Fruit fly (Drosophila melanogaster) whole organism, wandering third instar larva: ENCODE data around the gene amos.

Experiments
- Abd-B ChIP-seq: fragments of >200 bp; optimal IDR thresholded peaks from 2 replicates; lab custom pipeline; 2017; ENCODE audit warnings: missing biosample characterization, missing genetic modification characterization
- CG32264 ChIP-seq: fragments of 200-800 bp; sonication (Bioruptor generic); optimal IDR thresholded peaks from 2 replicates; lab custom pipeline; 2016; ENCODE audit warnings: missing biosample characterization, missing genetic modification characterization
- CG9705 ChIP-seq: fragments of 200-800 bp; sonication (Bioruptor generic); optimal IDR thresholded peaks from 2 replicates; lab custom pipeline; 2018; ENCODE audit warnings: missing biosample characterization, mild to moderate bottlenecking, missing genetic modification characterization
- CrebA ChIP-seq: fragments of 200-800 bp; sonication (Bioruptor generic); optimal IDR thresholded peaks from 2 replicates; lab custom pipeline; 2016; ENCODE audit warnings: missing biosample characterization, mild to moderate bottlenecking, missing genetic modification characterization, borderline replicate concordance
- Dfd ChIP-seq: fragments of >200 bp; optimal IDR thresholded peaks from 2 replicates; lab custom pipeline; 2017; ENCODE audit warnings: missing biosample characterization, missing genetic modification characterization
- Dif ChIP-seq: fragments of 200-275, 200-300 bp; sonication (Bioruptor generic); optimal IDR thresholded peaks from 2 replicates; lab custom pipeline; 2018; ENCODE audit warnings: missing biosample characterization, missing genetic modification characterization; ENCODE audit not compliant: partially characterized antibody
- HLH106 ChIP-seq: fragments of 200-800 bp; optimal IDR thresholded peaks from 3 replicates; lab custom pipeline; 2019; ENCODE audit warnings: missing biosample characterization, mild to moderate bottlenecking, missing genetic modification characterization, moderate library complexity
- Hnf4 ChIP-seq: fragments of 200-800 bp; sonication (Bioruptor generic); optimal IDR thresholded peaks from 2 replicates; lab custom pipeline; 2016; ENCODE audit warnings: missing biosample characterization, mild to moderate bottlenecking, missing genetic modification characterization
- Hr78 ChIP-seq: fragments of >200 bp; optimal IDR thresholded peaks from 2 replicates; lab custom pipeline; 2017; ENCODE audit warnings: missing biosample characterization, missing genetic modification characterization
- Hr83 ChIP-seq: fragments of 200-300 bp; sonication (Bioruptor generic); optimal IDR thresholded peaks from 2 replicates; lab custom pipeline; 2016; ENCODE audit warnings: missing biosample characterization, mild to moderate bottlenecking, missing genetic modification characterization, moderate library complexity; ENCODE audit not compliant: poor library complexity, severe bottlenecking
- Jra ChIP-seq: sonication (Bioruptor generic); optimal IDR thresholded peaks from 2 replicates; lab custom pipeline; 2016; ENCODE audit warnings: missing biosample characterization, missing genetic modification characterization
- Mio ChIP-seq: sonication (Bioruptor generic); optimal IDR thresholded peaks from 2 replicates; lab custom pipeline; 2016; ENCODE audit warnings: missing biosample characterization, missing genetic modification characterization
- Myc ChIP-seq: fragments of >200 bp; optimal IDR thresholded peaks from 2 replicates; lab custom pipeline; 2017
- N ChIP-seq: fragments of >200 bp; optimal IDR thresholded peaks from 2 replicates; lab custom pipeline; 2018; ENCODE audit warnings: missing biosample characterization, missing external identifiers, missing genetic modification characterization
- OdsH ChIP-seq: fragments of 200-800 bp; sonication (Bioruptor generic); optimal IDR thresholded peaks from 2 replicates; lab custom pipeline; 2016; ENCODE audit warnings: missing biosample characterization, mild to moderate bottlenecking, missing genetic modification characterization
- Rel ChIP-seq, 2 experiments: fragments of 200-800 bp; sonication (Bioruptor generic) in 1 of 2; optimal IDR thresholded peaks; 2 replicates in 1 of 2; 3 replicates in 1 of 2; lab custom pipeline; 2016 to 2019; ENCODE audit warnings: mild to moderate bottlenecking in 2 of 2, missing biosample characterization in 2 of 2, missing genetic modification characterization in 2 of 2, moderate library complexity in 1 of 2
- Sp1 ChIP-seq: fragments of 200-800 bp; sonication (Bioruptor generic); optimal IDR thresholded peaks from 3 replicates; lab custom pipeline; 2019; ENCODE audit warnings: missing biosample characterization, mild to moderate bottlenecking, missing genetic modification characterization, moderate library complexity
- Vsx2 ChIP-seq: fragments of 200-300, 225-300 bp; sonication (Bioruptor generic); optimal IDR thresholded peaks from 2 replicates; lab custom pipeline; 2018; ENCODE audit warnings: missing biosample characterization, missing genetic modification characterization; ENCODE audit not compliant: partially characterized antibody
- br ChIP-seq: fragments of 200-800 bp; sonication (Bioruptor generic); optimal IDR thresholded peaks from 2 replicates; lab custom pipeline; 2016; ENCODE audit warnings: missing biosample characterization, missing genetic modification characterization
- brk ChIP-seq: fragments of 200-800 bp; sonication (Bioruptor generic); optimal IDR thresholded peaks from 2 replicates; lab custom pipeline; 2016; ENCODE audit warnings: missing biosample characterization, mild to moderate bottlenecking, missing genetic modification characterization
- dl ChIP-seq, 2 experiments: fragments of 175-275, 200-275 bp in 1 of 2; fragments of 200-275 bp in 1 of 2; sonication (Bioruptor generic); optimal IDR thresholded peaks; lab custom pipeline; 2018; ENCODE audit warnings: mild to moderate bottlenecking in 2 of 2, missing biosample characterization in 2 of 2, missing genetic modification characterization in 2 of 2, moderate library complexity in 2 of 2; ENCODE audit not compliant: partially characterized antibody in 2 of 2, insufficient read depth in 1 of 2
- dmrt93B ChIP-seq: fragments of 200-800 bp; sonication (Bioruptor generic); optimal IDR thresholded peaks from 2 replicates; lab custom pipeline; 2018; ENCODE audit warnings: missing biosample characterization, mild to moderate bottlenecking, missing genetic modification characterization
- ey ChIP-seq: fragments of 200-800 bp; sonication (Bioruptor generic); optimal IDR thresholded peaks from 2 replicates; lab custom pipeline; 2016; ENCODE audit warnings: missing biosample characterization, missing genetic modification characterization
- foxo ChIP-seq, 2 experiments: fragments of 200-800 bp; sonication (Bioruptor generic); optimal IDR thresholded peaks; 2 replicates in 1 of 2; 3 replicates in 1 of 2; lab custom pipeline; 2016 to 2017; ENCODE audit warnings: missing biosample characterization in 2 of 2, missing genetic modification characterization in 2 of 2
- fru ChIP-seq: fragments of 200-800 bp; sonication (Bioruptor generic); optimal IDR thresholded peaks from 3 replicates; lab custom pipeline; 2016; ENCODE audit warnings: missing biosample characterization, mild to moderate bottlenecking, missing genetic modification characterization
- h ChIP-seq: fragments of 200-800 bp; sonication (Bioruptor generic); optimal IDR thresholded peaks from 3 replicates; lab custom pipeline; 2016; ENCODE audit warnings: missing biosample characterization, mild to moderate bottlenecking, missing genetic modification characterization
- jim ChIP-seq: fragments of 175-275, 200-325 bp; sonication (Bioruptor generic); optimal IDR thresholded peaks from 2 replicates; lab custom pipeline; 2016; ENCODE audit warnings: missing biosample characterization, mild to moderate bottlenecking, missing genetic modification characterization
- pan ChIP-seq: fragments of >200 bp; optimal IDR thresholded peaks from 2 replicates; lab custom pipeline; 2017
- psq ChIP-seq: fragments of 200-800 bp; sonication (Bioruptor generic); optimal IDR thresholded peaks from 3 replicates; lab custom pipeline; 2017; ENCODE audit warnings: missing biosample characterization, mild to moderate bottlenecking, missing genetic modification characterization, moderate library complexity
- rgr ChIP-seq: fragments of 200-800 bp; sonication (Bioruptor generic); optimal IDR thresholded peaks from 3 replicates; lab custom pipeline; 2016; ENCODE audit warnings: missing biosample characterization, mild to moderate bottlenecking, missing genetic modification characterization
- sage ChIP-seq: fragments of 200-800 bp; sonication (Bioruptor generic); optimal IDR thresholded peaks from 2 replicates; lab custom pipeline; 2016; ENCODE audit warnings: missing biosample characterization, mild to moderate bottlenecking, missing genetic modification characterization
- sv ChIP-seq: fragments of 200-800 bp; sonication (Bioruptor generic); optimal IDR thresholded peaks from 3 replicates; lab custom pipeline; 2016; ENCODE audit warnings: missing biosample characterization, missing genetic modification characterization
- tai ChIP-seq: sonication (Bioruptor generic); optimal IDR thresholded peaks from 2 replicates; lab custom pipeline; 2016; ENCODE audit warnings: missing biosample characterization, missing genetic modification characterization
- usp ChIP-seq: fragments of >200 bp; optimal IDR thresholded peaks from 2 replicates; lab custom pipeline; 2017; ENCODE audit warnings: missing biosample characterization, missing genetic modification characterization
- woc ChIP-seq: sonication (Bioruptor generic); optimal IDR thresholded peaks from 2 replicates; lab custom pipeline; 2016; ENCODE audit warnings: missing biosample characterization, mild to moderate bottlenecking, missing genetic modification characterization

amos gene

DNA sequence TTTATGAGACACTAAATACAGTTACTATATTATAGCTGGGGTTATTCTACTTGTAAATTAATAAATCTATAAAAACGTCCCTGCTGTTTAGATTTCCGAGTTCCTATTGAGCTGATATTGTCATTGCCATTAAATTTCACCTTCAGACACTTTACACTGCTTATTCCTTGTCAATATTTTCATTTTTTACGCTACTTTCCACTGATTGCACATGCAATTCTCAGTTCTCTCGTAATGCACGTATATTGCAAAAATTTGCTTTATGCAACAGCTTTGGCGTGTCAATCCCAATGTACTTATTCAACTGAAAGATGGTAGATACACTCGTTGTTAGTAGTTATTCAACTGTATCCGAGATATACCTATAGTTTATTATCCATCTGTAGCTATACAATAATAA is 35.7 kb upstream of the amos start:
- no peak for TF ChIP-seq sage (GFP tag; lab: Kevin White, UChicago)
- no peak for TF ChIP-seq ey
- no peak for TF ChIP-seq Vsx2 (GFP tag; lab: Kevin White, UChicago)
- no peak for TF ChIP-seq jim

DNA sequence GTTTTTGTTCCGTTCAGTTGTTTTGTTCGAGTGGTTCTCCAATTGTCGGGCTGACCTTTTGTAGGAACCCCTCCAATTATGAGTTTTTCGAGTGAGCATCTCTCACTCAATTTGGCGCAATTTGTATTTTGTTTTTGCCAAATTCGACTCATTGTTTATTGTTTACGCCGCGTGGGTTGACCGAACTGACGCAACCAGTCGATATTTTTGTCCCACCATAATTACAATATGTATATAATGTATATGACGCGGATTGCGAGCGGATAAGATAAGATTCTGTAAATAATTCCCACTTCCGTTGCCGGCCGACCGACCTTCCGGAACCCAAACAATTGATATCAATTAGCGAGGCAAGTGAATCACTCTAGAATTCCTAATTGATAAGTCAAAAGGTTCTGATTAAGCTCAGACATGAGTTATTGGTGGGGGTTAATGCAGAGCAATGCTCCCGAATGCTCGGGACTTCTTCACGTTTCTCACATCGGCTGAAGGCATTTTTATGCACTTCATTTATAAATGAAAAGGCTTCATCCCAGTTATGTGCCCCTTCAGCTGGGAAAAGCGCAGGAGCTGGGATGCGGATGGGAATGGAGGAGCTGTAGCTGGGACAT is 34.0 kb upstream of the amos start:
- no peak for TF ChIP-seq pan
- no peak for TF ChIP-seq HLH106 (tag; lab: Kevin White, UChicago)
- TF ChIP-seq CrebA (GFP tag; lab: Kevin White, UChicago) = no peak
- no peak for TF ChIP-seq Hr83 (GFP tag; lab: Kevin White, UChicago)
- TF ChIP-seq Abd-B = no peak
- TF ChIP-seq usp (GFP tag; lab: Kevin White, UChicago) = no peak
- TF ChIP-seq Rel (GFP tag; optimal IDR thresholded peaks at IDR 0.05; lab: Kevin White, UChicago) = no peak
- peak; percentile 36 for TF ChIP-seq Rel (tag; optimal IDR thresholded peaks at IDR 0.05; lab: Kevin White, UChicago)
- TF ChIP-seq brk = no peak

DNA sequence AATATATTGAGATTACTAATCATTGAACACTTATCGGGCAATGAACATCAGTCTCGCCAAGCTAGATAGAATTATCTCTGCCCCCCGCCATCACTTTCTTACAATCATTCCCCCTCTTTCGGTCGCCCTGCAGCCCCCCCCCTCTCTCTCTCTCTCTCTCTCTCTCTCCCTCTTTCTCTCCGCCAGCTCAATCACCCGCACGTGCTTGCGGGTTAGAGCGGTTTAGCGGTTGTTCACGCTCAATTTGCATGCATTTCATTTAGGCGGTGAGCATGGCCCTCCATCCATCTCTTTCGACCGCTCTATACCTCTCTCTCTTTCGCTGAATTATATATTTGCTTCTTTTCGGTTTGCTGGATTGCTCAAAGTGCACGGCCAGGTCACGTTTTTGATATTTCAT is 32.4 kb upstream of the amos start:
- TF ChIP-seq Rel (GFP tag; optimal IDR thresholded peaks at IDR 0.05; lab: Kevin White, UChicago) (no peak), Rel (tag; optimal IDR thresholded peaks at IDR 0.05; lab: Kevin White, UChicago) (peak; percentile 36), CrebA (GFP tag; lab: Kevin White, UChicago) (no peak)

DNA sequence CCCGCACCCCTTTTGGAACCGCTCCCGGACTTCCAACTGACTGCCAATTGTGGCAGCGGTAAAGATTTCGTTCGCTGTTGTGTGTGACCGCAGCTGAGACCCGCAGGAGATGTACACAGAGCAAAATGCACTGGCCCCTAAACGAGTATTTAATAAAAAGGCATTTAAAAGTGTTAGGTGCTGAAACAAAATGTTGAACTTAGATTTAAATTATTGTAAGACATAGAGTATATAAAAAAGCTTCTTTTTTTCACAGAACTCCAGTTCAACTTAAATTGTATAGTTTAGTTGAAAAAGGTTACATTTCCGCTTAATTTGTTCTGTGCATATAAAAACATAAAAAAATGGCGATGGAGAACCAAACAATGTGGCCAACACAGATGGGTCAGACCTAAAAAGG is 31.4 kb upstream of the amos start:
- no peak for TF ChIP-seq CG9705 (GFP tag; lab: Kevin White, UChicago)
- no peak for TF ChIP-seq Jra
- TF ChIP-seq Mio (GFP tag; lab: Kevin White, UChicago) = no peak
- no peak for TF ChIP-seq jim
- peak; percentile 64 for TF ChIP-seq h (GFP tag; lab: Kevin White, UChicago)
- no peak for TF ChIP-seq usp (GFP tag; lab: Kevin White, UChicago)
- peak; percentile 70 for TF ChIP-seq ey
- no peak for TF ChIP-seq Dif (GFP tag; lab: Kevin White, UChicago)
- no peak for TF ChIP-seq N (GFP tag; lab: Kevin White, UChicago)
- no peak for TF ChIP-seq Hr78 (GFP tag; lab: Kevin White, UChicago)
- peak; percentile 54 for TF ChIP-seq HLH106 (tag; lab: Kevin White, UChicago)
- TF ChIP-seq OdsH (GFP tag; lab: Kevin White, UChicago) = peak; percentile 56
- peak; percentile 64 for TF ChIP-seq Sp1 (GFP tag; lab: Kevin White, UChicago)
- peak; percentile 41 for TF ChIP-seq Hnf4 (GFP tag; lab: Kevin White, UChicago)
- peak; percentile 81 for TF ChIP-seq fru
- TF ChIP-seq rgr = peak; percentile 58
- TF ChIP-seq Dfd (GFP tag; lab: Kevin White, UChicago) = no peak
- peak; percentile 59 for TF ChIP-seq psq
- peak in 1 of 2 experiments; percentile 78 for TF ChIP-seq foxo (GFP tag; optimal IDR thresholded peaks at IDR 0.05; lab: Kevin White, UChicago)
- peak; percentile 39 for TF ChIP-seq dmrt93B
- no peak for TF ChIP-seq sv
- no peak for TF ChIP-seq Hr83 (GFP tag; lab: Kevin White, UChicago)
- peak; percentile 64 for TF ChIP-seq br (GFP tag; lab: Kevin White, UChicago)
- peak; percentile 42 for TF ChIP-seq woc (GFP tag; lab: Kevin White, UChicago)
- no peak for TF ChIP-seq Abd-B
- TF ChIP-seq CG32264 (GFP tag; lab: Kevin White, UChicago) = no peak

DNA sequence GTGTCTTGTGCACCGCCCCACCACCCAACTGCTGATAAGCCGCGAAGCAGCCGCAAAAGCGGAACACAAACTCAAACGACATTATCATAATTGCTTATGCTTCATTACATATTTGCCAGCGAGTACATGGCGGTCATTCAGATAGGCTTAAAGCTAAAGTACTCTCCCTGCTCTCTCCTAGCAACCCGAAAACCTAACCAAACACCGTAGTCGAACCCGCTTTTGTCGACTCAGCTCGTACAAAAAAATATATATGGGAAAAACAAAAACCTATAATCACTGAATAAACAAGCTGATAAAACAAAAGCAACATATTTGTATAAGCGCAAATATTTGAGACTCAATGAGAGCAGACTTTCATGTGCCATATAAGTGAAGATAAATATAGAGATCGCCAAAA is 30.3 kb upstream of the amos start:
- TF ChIP-seq HLH106 (tag; lab: Kevin White, UChicago) (peak; percentile 45), Mio (GFP tag; lab: Kevin White, UChicago) (no peak), fru (peak; percentile 79), foxo (GFP tag; optimal IDR thresholded peaks at IDR 0.05; lab: Kevin White, UChicago) (peak; percentile 26 to 76), Hnf4 (GFP tag; lab: Kevin White, UChicago) (peak; percentile 90), Jra (peak; percentile 78), sv (peak; percentile 72), sage (GFP tag; lab: Kevin White, UChicago) (peak; percentile 61), Dfd (GFP tag; lab: Kevin White, UChicago) (no peak), Rel (GFP tag; optimal IDR thresholded peaks at IDR 0.05; lab: Kevin White, UChicago) (peak; percentile 37), Rel (tag; optimal IDR thresholded peaks at IDR 0.05; lab: Kevin White, UChicago) (peak; percentile 61), psq (peak; percentile 67), woc (GFP tag; lab: Kevin White, UChicago) (peak; percentile 10), dl (GFP tag; optimal IDR thresholded peaks at IDR 0.05; lab: Kevin White, UChicago; ENCODE audit: insufficient read depth in 1 of 2, partially characterized antibody in 2 of 2) (no peak), Myc (no peak), CG9705 (GFP tag; lab: Kevin White, UChicago) (peak; percentile 14), jim (peak; percentile 82), rgr (peak; percentile 92), Hr78 (GFP tag; lab: Kevin White, UChicago) (no peak), N (GFP tag; lab: Kevin White, UChicago) (no peak), tai (peak; percentile 84), Vsx2 (GFP tag; lab: Kevin White, UChicago) (no peak), Hr83 (GFP tag; lab: Kevin White, UChicago) (peak; percentile 95), pan (no peak), br (GFP tag; lab: Kevin White, UChicago) (peak; percentile 84), ey (peak; percentile 63), Dif (GFP tag; lab: Kevin White, UChicago) (no peak), CG32264 (GFP tag; lab: Kevin White, UChicago) (peak; percentile 78), dmrt93B (peak; percentile 38), Abd-B (no peak), h (GFP tag; lab: Kevin White, UChicago) (peak; percentile 92)
